Fruit fly (Drosophila melanogaster) whole organism, embryonic: ENCODE measurements around the gene CG12814.

Experiments used
- ATbp ChIP-seq: fragments of 200-800 bp; sonication (Bioruptor generic); optimal IDR thresholded peaks from 2 replicates; lab custom pipeline; 2017; ENCODE audit warnings: missing biosample characterization, mild to moderate bottlenecking, missing genetic modification characterization, missing genetic modification reagents
- Asciz ChIP-seq: fragments of 200-800 bp; sonication (Bioruptor generic); optimal IDR thresholded peaks from 2 replicates; lab custom pipeline; 2017; ENCODE audit warnings: missing biosample characterization, mild to moderate bottlenecking, missing genetic modification characterization, missing genetic modification reagents
- CG10209 ChIP-seq: fragments of 200-800 bp; sonication (Bioruptor generic); optimal IDR thresholded peaks from 3 replicates; lab custom pipeline; 2017; ENCODE audit warnings: missing biosample characterization, mild to moderate bottlenecking, missing genetic modification characterization, missing genetic modification reagents
- CG10274 ChIP-seq: fragments of 200-800 bp; sonication (Bioruptor generic); optimal IDR thresholded peaks from 3 replicates; lab custom pipeline; 2017; ENCODE audit warnings: missing biosample characterization, mild to moderate bottlenecking, missing genetic modification characterization
- CG10366 ChIP-seq: fragments of 200-800 bp; sonication (Bioruptor generic); IDR thresholded peaks from 2 replicates; pipeline ENCODE4 v1.3.6; 2022; ENCODE audit warnings: missing biosample characterization, missing genetic modification characterization
- CG10543 ChIP-seq: fragments of 200-800 bp; sonication (Bioruptor generic); optimal IDR thresholded peaks from 3 replicates; lab custom pipeline; 2017; ENCODE audit warnings: missing biosample characterization, mild to moderate bottlenecking, missing genetic modification characterization, moderate library complexity
- CG10979 ChIP-seq: fragments of 200-800 bp; sonication (Bioruptor generic); optimal IDR thresholded peaks from 2 replicates; lab custom pipeline; 2018; ENCODE audit warnings: missing biosample characterization, mild to moderate bottlenecking, missing genetic modification characterization, moderate library complexity
- CG13424 ChIP-seq: fragments of 200-800 bp; sonication (Bioruptor generic); optimal IDR thresholded peaks from 2 replicates; lab custom pipeline; 2019; ENCODE audit warnings: missing biosample characterization, mild to moderate bottlenecking, missing genetic modification characterization, moderate library complexity
- CG13894 ChIP-seq: fragments of 200-800 bp; sonication (Bioruptor generic); optimal IDR thresholded peaks from 3 replicates; lab custom pipeline; 2018; ENCODE audit warnings: missing biosample characterization, mild to moderate bottlenecking, missing genetic modification characterization, moderate library complexity
- CG14667 ChIP-seq: fragments of 200-800 bp; sonication (Bioruptor generic); IDR thresholded peaks from 2 replicates; pipeline ENCODE4 v1.3.6; 2022; ENCODE audit warnings: missing biosample characterization, missing genetic modification characterization
- CG16779 ChIP-seq: fragments of 200-800 bp; sonication (Bioruptor generic); IDR thresholded peaks from 2 replicates; pipeline ENCODE4 v1.3.6; 2022; ENCODE audit warnings: missing biosample characterization, missing genetic modification characterization
- CG17612 ChIP-seq: fragments of 200-800 bp; sonication (Bioruptor generic); IDR thresholded peaks from 2 replicates; pipeline ENCODE4 v1.3.6; 2022; ENCODE audit warnings: missing biosample characterization, missing genetic modification characterization
- CG17802 ChIP-seq: fragments of 200-800 bp; sonication (Bioruptor generic); optimal IDR thresholded peaks from 2 replicates; lab custom pipeline; 2018; ENCODE audit warnings: missing biosample characterization, mild to moderate bottlenecking, missing genetic modification characterization, moderate library complexity
- CG18011 ChIP-seq: fragments of 200-800 bp; sonication (Bioruptor generic); optimal IDR thresholded peaks from 2 replicates; lab custom pipeline; 2017; ENCODE audit warnings: missing biosample characterization, missing genetic modification characterization, mild to moderate bottlenecking, moderate library complexity, missing genotype
- CG2120 ChIP-seq: fragments of 200-800 bp; sonication (Bioruptor generic); optimal IDR thresholded peaks from 3 replicates; lab custom pipeline; 2016; ENCODE audit warnings: missing biosample characterization, missing genetic modification characterization
- CG2202 ChIP-seq: fragments of 200-800 bp; sonication (Bioruptor generic); optimal IDR thresholded peaks from 2 replicates; lab custom pipeline; 2018; ENCODE audit warnings: missing biosample characterization, mild to moderate bottlenecking, missing genetic modification characterization
- CG2875 ChIP-seq: fragments of 200-800 bp; sonication (Bioruptor generic); optimal IDR thresholded peaks from 2 replicates; lab custom pipeline; 2017; ENCODE audit warnings: missing biosample characterization, mild to moderate bottlenecking, missing genetic modification characterization, missing genetic modification reagents
- CG31365 ChIP-seq: fragments of 200-800 bp; sonication (Bioruptor generic); optimal IDR thresholded peaks from 2 replicates; lab custom pipeline; 2018; ENCODE audit warnings: missing biosample characterization, mild to moderate bottlenecking, missing genetic modification characterization
- CG6813 ChIP-seq: fragments of 200-800 bp; sonication (Bioruptor generic); optimal IDR thresholded peaks from 2 replicates; lab custom pipeline; 2017; ENCODE audit warnings: missing biosample characterization, missing genetic modification characterization, mild to moderate bottlenecking, moderate library complexity, missing genetic modification reagents
- Dip3 ChIP-seq: fragments of 200-800 bp; sonication (Bioruptor generic); optimal IDR thresholded peaks from 3 replicates; lab custom pipeline; 2016; ENCODE audit warnings: missing biosample characterization, missing genetic modification characterization
- Dll ChIP-seq: fragments of 200-800 bp; sonication (Bioruptor generic); IDR thresholded peaks from 4 replicates; pipeline ENCODE4 v1.3.6; 2022; ENCODE audit warnings: missing biosample characterization, missing genetic modification characterization; ENCODE audit not compliant: partially characterized antibody
- H2.0 ChIP-seq: fragments of 200-800 bp; sonication (Bioruptor generic); IDR thresholded peaks from 2 replicates; pipeline ENCODE4 v1.3.6; 2022; ENCODE audit warnings: missing biosample characterization, missing genetic modification characterization
- Kr ChIP-seq: fragments of 200-800 bp; sonication (Bioruptor generic); optimal IDR thresholded peaks from 2 replicates; lab custom pipeline; 2017; ENCODE audit warnings: missing biosample characterization, mild to moderate bottlenecking, missing genetic modification characterization
- NFAT ChIP-seq: fragments of 200-800 bp; sonication (Bioruptor generic); IDR thresholded peaks from 2 replicates; pipeline ENCODE4 v1.3.6; 2022; ENCODE audit warnings: missing biosample characterization, missing genetic modification characterization
- Nf-YB ChIP-seq: fragments of 200-800 bp; sonication (Bioruptor generic); optimal IDR thresholded peaks from 3 replicates; lab custom pipeline; 2019; ENCODE audit warnings: missing biosample characterization, mild to moderate bottlenecking, missing genetic modification characterization, moderate library complexity
- Oaz ChIP-seq: fragments of 200-800 bp; sonication (Bioruptor generic); IDR thresholded peaks from 2 replicates; pipeline ENCODE4 v1.3.6; 2022; ENCODE audit warnings: missing biosample characterization, missing genetic modification characterization
- Ptx1 ChIP-seq: fragments of 200-800 bp; sonication (Bioruptor generic); IDR thresholded peaks from 2 replicates; pipeline ENCODE4 v1.3.6; 2022; ENCODE audit warnings: missing biosample characterization, missing genetic modification characterization
- Rx ChIP-seq: fragments of 200-800 bp; sonication (Bioruptor generic); IDR thresholded peaks from 2 replicates; pipeline ENCODE4 v1.3.6; 2022; ENCODE audit warnings: missing biosample characterization, missing genetic modification characterization
- Sry-δ ChIP-seq: fragments of 200-800 bp; sonication (Bioruptor generic); optimal IDR thresholded peaks from 2 replicates; lab custom pipeline; 2016; ENCODE audit warnings: missing biosample characterization, missing genetic modification characterization
- Ssrp ChIP-seq: fragments of 200-800 bp; sonication (Bioruptor generic); optimal IDR thresholded peaks from 2 replicates; lab custom pipeline; 2018; ENCODE audit warnings: missing biosample characterization, mild to moderate bottlenecking, missing genetic modification characterization, moderate library complexity
- amos ChIP-seq: fragments of 200-800 bp; sonication (Bioruptor generic); IDR thresholded peaks from 2 replicates; pipeline ENCODE4 v1.3.6; 2022; ENCODE audit warnings: missing biosample characterization, missing genetic modification characterization; ENCODE audit not compliant: partially characterized antibody
- chinmo ChIP-seq: fragments of 200-800 bp; sonication (Bioruptor generic); IDR thresholded peaks from 4 replicates; pipeline ENCODE4 v1.3.6; 2022; ENCODE audit warnings: missing biosample characterization, missing genetic modification characterization; ENCODE audit not compliant: partially characterized antibody
- dpn ChIP-seq, 2 experiments: fragments of 200-800 bp; sonication (Bioruptor generic); optimal IDR thresholded peaks; 3 replicates each; lab custom pipeline; 2016; ENCODE audit warnings: missing biosample characterization in 2 of 2, missing genetic modification characterization in 2 of 2
- dysf ChIP-seq: fragments of 200-800 bp; sonication (Bioruptor generic); IDR thresholded peaks from 3 replicates; pipeline ENCODE4 v1.3.6; 2022; ENCODE audit warnings: missing biosample characterization, missing genetic modification characterization
- grau ChIP-seq: fragments of 200-800 bp; optimal IDR thresholded peaks from 3 replicates; lab custom pipeline; 2019; ENCODE audit warnings: missing biosample characterization, mild to moderate bottlenecking, missing genetic modification characterization, moderate library complexity
- gsb-n ChIP-seq: fragments of 200-800 bp; sonication (Bioruptor generic); optimal IDR thresholded peaks from 3 replicates; lab custom pipeline; 2018; ENCODE audit warnings: missing biosample characterization, mild to moderate bottlenecking, missing genetic modification characterization
- inv ChIP-seq: fragments of 200-800 bp; sonication (Bioruptor generic); IDR thresholded peaks from 2 replicates; pipeline ENCODE4 v1.3.6; 2022; ENCODE audit warnings: missing biosample characterization, missing genetic modification characterization; ENCODE audit not compliant: partially characterized antibody
- maf-S ChIP-seq: fragments of 200-800 bp; sonication (Bioruptor generic); optimal IDR thresholded peaks from 2 replicates; lab custom pipeline; 2016; ENCODE audit warnings: missing biosample characterization, missing genetic modification characterization
- nerfin-2 ChIP-seq: fragments of 200-800 bp; sonication (Bioruptor generic); IDR thresholded peaks from 2 replicates; pipeline ENCODE4 v1.3.6; 2022; ENCODE audit warnings: missing biosample characterization, missing genetic modification characterization; ENCODE audit not compliant: partially characterized antibody
- pho ChIP-seq: fragments of 200-800 bp; sonication (Bioruptor generic); optimal IDR thresholded peaks from 2 replicates; lab custom pipeline; 2016; ENCODE audit warnings: missing biosample characterization, missing genetic modification characterization
- phol ChIP-seq: fragments of 200-800 bp; sonication (Bioruptor generic); optimal IDR thresholded peaks from 3 replicates; lab custom pipeline; 2018; ENCODE audit warnings: missing biosample characterization, mild to moderate bottlenecking, missing genetic modification characterization, moderate library complexity
- pnt ChIP-seq: fragments of 200-800 bp; sonication (Bioruptor generic); optimal IDR thresholded peaks from 3 replicates; lab custom pipeline; 2016; ENCODE audit warnings: missing biosample characterization, missing genetic modification characterization
- seq ChIP-seq: fragments of 200-800 bp; sonication (Bioruptor generic); IDR thresholded peaks from 2 replicates; pipeline ENCODE4 v1.3.6; 2022; ENCODE audit warnings: missing biosample characterization, missing genetic modification characterization
- so ChIP-seq: fragments of 200-800 bp; sonication (Bioruptor generic); IDR thresholded peaks from 3 replicates; pipeline ENCODE4 v1.3.6; 2022; ENCODE audit warnings: missing biosample characterization, missing genetic modification characterization
- stc ChIP-seq: fragments of 200-800 bp; sonication (Bioruptor generic); IDR thresholded peaks from 2 replicates; pipeline ENCODE4 v1.3.6; 2022; ENCODE audit warnings: missing biosample characterization, missing genetic modification characterization
- unc-4 ChIP-seq: fragments of 200-800 bp; sonication (Bioruptor generic); IDR thresholded peaks from 2 replicates; pipeline ENCODE4 v1.3.6; 2022; ENCODE audit warnings: missing biosample characterization, missing genetic modification characterization; ENCODE audit not compliant: partially characterized antibody
- zen2 ChIP-seq: fragments of 200-800 bp; sonication (Bioruptor generic); IDR thresholded peaks from 3 replicates; pipeline ENCODE4 v1.3.6; 2022; ENCODE audit warnings: missing biosample characterization, missing genetic modification characterization; ENCODE audit not compliant: partially characterized antibody

Gene CG12814

dm6 chr3R:10139649-10140598, 49.5 kb downstream of the CG12814 start, which contains the start of gene tws (continued):
- TF ChIP-seq CG14667 (GFP tag; lab: Robert Waterston, UW) (no peak), CG18011 (GFP tag; lab: Kevin White, UChicago) (no peak), nerfin-2 (GFP tag; lab: Robert Waterston, UW) (no peak), stc (GFP tag; lab: Robert Waterston, UW) (peak; percentile 63; the same call in 1 of the 2 replicates), CG10274 (GFP tag; lab: Kevin White, UChicago) (no peak), CG17802 (no peak), ATbp (peak; percentile 49), Ptx1 (peak; percentile 44), H2.0 (GFP tag; lab: Robert Waterston, UW) (0 out of 2 replicates have a peak, but pooled peaks have one; percentile 24), CG2120 (GFP tag; lab: Kevin White, UChicago) (peak; percentile 50), Oaz (no peak), CG2875 (GFP tag; lab: Kevin White, UChicago) (peak; percentile 18), Sry-δ (GFP tag; lab: Kevin White, UChicago) (peak; percentile 10), CG10979 (tag; lab: Kevin White, UChicago) (peak; percentile 29), maf-S (GFP tag; lab: Kevin White, UChicago) (peak; percentile 24), zen2 (GFP tag; lab: Robert Waterston, UW) (no peak), pnt (GFP tag; lab: Kevin White, UChicago) (peak; percentile 4), Dip3 (peak; percentile 39), unc-4 (GFP tag; lab: Robert Waterston, UW) (no peak), CG2202 (tag; lab: Kevin White, UChicago) (no peak), Kr (GFP tag; lab: Kevin White, UChicago) (no peak), CG10366 (GFP tag; lab: Robert Waterston, UW) (peak; percentile 33; the same call in 1 of the 2 replicates), CG10209 (GFP tag; lab: Kevin White, UChicago) (peak; percentile 66), CG16779 (no peak), Dll (GFP tag; lab: Robert Waterston, UW) (no peak), dysf (GFP tag; lab: Robert Waterston, UW) (peak; percentile 66), phol (peak; percentile 33), Rx (GFP tag; lab: Robert Waterston, UW) (no peak), CG31365 (tag; lab: Kevin White, UChicago) (peak; percentile 56), NFAT (peak; percentile 53; the same call in 1 of the 2 replicates), CG10543 (peak; percentile 46), pho (peak; percentile 48), CG13424 (peak; percentile 49), CG13894 (tag; lab: Kevin White, UChicago) (peak; percentile 35), inv (no peak), CG6813 (GFP tag; lab: Kevin White, UChicago) (no peak), amos (GFP tag; lab: Robert Waterston, UW) (no peak; the same call in 1 of the 2 replicates), Asciz (GFP tag; lab: Kevin White, UChicago) (peak; percentile 42), grau (tag; lab: Kevin White, UChicago) (peak; percentile 59), chinmo (peak; percentile 66; the same call in 2 of the 4 replicates), gsb-n (no peak), dpn (GFP tag; optimal IDR thresholded peaks at IDR 0.05; lab: Kevin White, UChicago) (peak in 1 of 2 experiments; percentile 48), Ssrp (tag; lab: Kevin White, UChicago) (peak; percentile 35), CG17612 (no peak), Nf-YB (GFP tag; lab: Kevin White, UChicago) (no peak), so (GFP tag; lab: Robert Waterston, UW) (peak; percentile 86; the same call in 2 of the 3 replicates), seq (GFP tag; lab: Robert Waterston, UW) (peak; percentile 66)
